Worm (Caenorhabditis elegans) whole organism, L1 larva: ENCODE results near the gene C52E2.5.

Experiments
- C16A3.4 ChIP-seq: fragments of 150-350 bp; optimal IDR thresholded peaks from 2 replicates; lab custom pipeline; 2014; ENCODE audit warnings: missing biosample characterization, missing genetic modification characterization
- dsc-1 ChIP-seq: sonication (generic microtip); optimal IDR thresholded peaks from 2 replicates; lab custom pipeline; 2016; ENCODE audit warnings: mild to moderate bottlenecking, missing genetic modification characterization, missing compliant biosample characterization
- ets-5 ChIP-seq: fragments of 200-800 bp; sonication (Bioruptor generic); IDR thresholded peaks from 2 replicates; pipeline ENCODE4 v1.3.6; 2022; ENCODE audit warnings: missing genetic modification characterization, missing compliant biosample characterization
- fkh-10 ChIP-seq: sonication (generic microtip); optimal IDR thresholded peaks from 2 replicates; lab custom pipeline; 2017; ENCODE audit warnings: missing biosample characterization, missing genetic modification reagents, missing genetic modification characterization
- fkh-8 ChIP-seq: sonication (generic microtip); optimal IDR thresholded peaks from 2 replicates; lab custom pipeline; 2016; ENCODE audit warnings: mild to moderate bottlenecking, missing genetic modification characterization, missing compliant biosample characterization
- fos-1 ChIP-seq: fragments of 150-350 bp; optimal IDR thresholded peaks from 2 replicates; lab custom pipeline; 2014; ENCODE audit warnings: missing biosample characterization, missing genetic modification characterization
- lin-14 ChIP-seq: fragments of 200-800 bp; sonication (Bioruptor generic); optimal IDR thresholded peaks from 2 replicates; lab custom pipeline; 2018; ENCODE audit warnings: mild to moderate bottlenecking, missing genetic modification characterization, moderate library complexity, missing compliant biosample characterization
- mdl-1 ChIP-seq, 2 experiments: fragments of 150-350 bp; optimal IDR thresholded peaks; 2 replicates each; lab custom pipeline; 2014 to 2017; ENCODE audit warnings: missing biosample characterization in 2 of 2, missing genetic modification characterization in 2 of 2, inconsistent platforms in 1 of 2
- nhr-11 ChIP-seq: fragments of 150-350 bp; optimal IDR thresholded peaks from 2 replicates; lab custom pipeline; 2014; ENCODE audit warnings: missing biosample characterization, missing genetic modification characterization
- nhr-12 ChIP-seq: sonication (generic microtip); optimal IDR thresholded peaks from 2 replicates; lab custom pipeline; 2017; ENCODE audit warnings: missing biosample characterization, missing genetic modification characterization
- nhr-19 ChIP-seq: fragments of 200-800 bp; sonication (Bioruptor generic); conservative IDR thresholded peaks from 2 replicates; pipeline ENCODE4 v1.3.6; 2022; ENCODE audit warnings: missing genetic modification characterization, missing compliant biosample characterization
- nhr-71 ChIP-seq: sonication (generic microtip); optimal IDR thresholded peaks from 2 replicates; lab custom pipeline; 2016; ENCODE audit warnings: mild to moderate bottlenecking, missing genetic modification characterization, moderate library complexity, missing compliant biosample characterization
- nhr-90 ChIP-seq: sonication (generic microtip); optimal IDR thresholded peaks from 2 replicates; lab custom pipeline; 2016; ENCODE audit warnings: mild to moderate bottlenecking, missing genetic modification characterization, missing compliant biosample characterization; ENCODE audit not compliant: poor library complexity
- snu-23 ChIP-seq: sonication (generic microtip); optimal IDR thresholded peaks from 2 replicates; lab custom pipeline; 2016; ENCODE audit warnings: missing genetic modification characterization, missing compliant biosample characterization
- sox-4 ChIP-seq: sonication (generic microtip); optimal IDR thresholded peaks from 2 replicates; lab custom pipeline; 2016; ENCODE audit warnings: missing genetic modification characterization, missing compliant biosample characterization

C52E2.5 gene

ce11 chrII:1806358-1806757 is 36.4 kb downstream of the C52E2.5 start, which contains the start of gene C08F1.12:
Gene C08F1.12 (minus strand): TSS chrII:1806458.
- TF ChIP-seq nhr-71 (tag; lab: Kevin White, UChicago) (no peak), nhr-12 (tag; lab: Kevin White, UChicago) (no peak), nhr-19 (no peak), mdl-1 (tag; optimal IDR thresholded peaks at IDR 0.05; lab: Kevin White, UChicago) (no peak), C16A3.4 (no peak), sox-4 (tag; lab: Kevin White, UChicago) (no peak), nhr-90 (tag; lab: Kevin White, UChicago) (no peak), lin-14 (GFP tag; lab: Kevin White, UChicago) (no peak), nhr-11 (tag; lab: Kevin White, UChicago) (no peak), dsc-1 (tag; lab: Kevin White, UChicago) (no peak), ets-5 (GFP tag; lab: Robert Waterston, UW) (no peak), snu-23 (no peak), fkh-8 (no peak), fkh-10 (GFP tag; lab: Kevin White, UChicago) (no peak), fos-1 (tag; lab: Kevin White, UChicago) (no peak)
